Fruit fly (Drosophila melanogaster): ENCODE measurements around the gene Pgant5.

The Pgant5 gene

dm6 chr2L:5086905-5087522, 6.4 kb downstream of the Pgant5 start (continued):
- no peak for TF ChIP-seq insv (GFP tag; optimal IDR thresholded peaks at IDR 0.05)
- peak; percentile 13 for TF ChIP-seq CG15073 (GFP tag; optimal IDR thresholded peaks at IDR 0.05)
- peak; percentile 83 for TF ChIP-seq Meics (GFP tag; optimal IDR thresholded peaks at IDR 0.05)
- peak; percentile 86 for TF ChIP-seq ATbp (GFP tag; optimal IDR thresholded peaks at IDR 0.05)
- TF ChIP-seq CG11398 (GFP tag; optimal IDR thresholded peaks at IDR 0.05), result peak; percentile 43
- TF ChIP-seq TFAM (GFP tag; optimal IDR thresholded peaks at IDR 0.05), result no peak
- peak; percentile 61 for TF ChIP-seq CG4707 (GFP tag; optimal IDR thresholded peaks at IDR 0.05)
- TF ChIP-seq peb (GFP tag; IDR thresholded peaks at IDR 0.05), result no peak
- no peak; the same call in 2 of the 3 replicates for TF ChIP-seq Dbx (GFP tag; IDR thresholded peaks at IDR 0.05)
- peak; percentile 35 for TF ChIP-seq CG6654 (GFP tag; optimal IDR thresholded peaks at IDR 0.05)
- peak; percentile 39 for TF ChIP-seq Fer2 (tag; optimal IDR thresholded peaks at IDR 0.05)
- peak; percentile 58 for TF ChIP-seq CG8089 (GFP tag; optimal IDR thresholded peaks at IDR 0.05)
- TF ChIP-seq pros (GFP tag; optimal IDR thresholded peaks at IDR 0.05), result no peak
- peak; percentile 68 for TF ChIP-seq scrt (GFP tag; optimal IDR thresholded peaks at IDR 0.05)
- peak; percentile 79 for TF ChIP-seq NfI (GFP tag; optimal IDR thresholded peaks at IDR 0.05)
- no peak for TF ChIP-seq Hr39 (optimal IDR thresholded peaks at IDR 0.05)
- TF ChIP-seq CG31365 (tag; optimal IDR thresholded peaks at IDR 0.05), result peak; percentile 49
- peak; percentile 88 for TF ChIP-seq lab (GFP tag; optimal IDR thresholded peaks at IDR 0.05)
- no peak for TF ChIP-seq Neu2 (GFP tag; optimal IDR thresholded peaks at IDR 0.05; ENCODE audit: borderline replicate concordance)
- peak; percentile 68 for TF ChIP-seq CG14441 (GFP tag; IDR thresholded peaks at IDR 0.05)
- peak; percentile 42; the same call in 1 of the 2 replicates for TF ChIP-seq danr (GFP tag; IDR thresholded peaks at IDR 0.05)
- TF ChIP-seq al (GFP tag; IDR thresholded peaks at IDR 0.05), result no peak; the same call in 1 of the 2 replicates
- TF ChIP-seq CG6254 (GFP tag; optimal IDR thresholded peaks at IDR 0.05), result peak; percentile 76
- TF ChIP-seq CG15601 (tag; optimal IDR thresholded peaks at IDR 0.05), result peak; percentile 77
- peak; percentile 96 for TF ChIP-seq Ets65A (GFP tag)
- peak; percentile 14 for TF ChIP-seq CG14965 (GFP tag; optimal IDR thresholded peaks at IDR 0.05; ENCODE audit: borderline replicate concordance)
- peak; percentile 84 for TF ChIP-seq CG3281 (GFP tag; optimal IDR thresholded peaks at IDR 0.05)
- TF ChIP-seq inv (GFP tag; IDR thresholded peaks at IDR 0.05; ENCODE audit: partially characterized antibody), result no peak
- TF ChIP-seq fd96Cb (tag; optimal IDR thresholded peaks at IDR 0.05), result peak; percentile 81
- TF ChIP-seq aop (GFP tag; IDR thresholded peaks at IDR 0.05), result no peak
- TF ChIP-seq fru (optimal IDR thresholded peaks at IDR 0.05), result no peak
- TF ChIP-seq Spps (tag; optimal IDR thresholded peaks at IDR 0.05), result peak; percentile 2
- 0 out of 3 replicates have a peak, but pooled peaks have one; percentile 41 for TF ChIP-seq ase (GFP tag; IDR thresholded peaks at IDR 0.05)
- peak; percentile 56 for TF ChIP-seq CG4820 (GFP tag; optimal IDR thresholded peaks at IDR 0.05)
- TF ChIP-seq CG10147 (GFP tag; optimal IDR thresholded peaks at IDR 0.05), result peak; percentile 77
- TF ChIP-seq sd (tag; optimal IDR thresholded peaks at IDR 0.05), result peak; percentile 27
- no peak for TF ChIP-seq Scr (GFP tag; IDR thresholded peaks at IDR 0.05; ENCODE audit: partially characterized antibody)
- TF ChIP-seq MBD-R2 (GFP tag; IDR thresholded peaks at IDR 0.05), result no peak
- TF ChIP-seq CG9609 (GFP tag; optimal IDR thresholded peaks at IDR 0.05), result peak; percentile 57
- TF ChIP-seq CG8359 (GFP tag; optimal IDR thresholded peaks at IDR 0.05; ENCODE audit: borderline replicate concordance), result peak; percentile 72
- peak; percentile 54; the same call in 1 of the 2 replicates for TF ChIP-seq Rfx (GFP tag; IDR thresholded peaks at IDR 0.05)
- TF ChIP-seq disco-r (GFP tag; optimal IDR thresholded peaks at IDR 0.05), result peak; percentile 23
- peak; percentile 72 for TF ChIP-seq Hsf (GFP tag; optimal IDR thresholded peaks at IDR 0.05)
- peak; percentile 68 for TF ChIP-seq Mad (GFP tag; optimal IDR thresholded peaks at IDR 0.05)
- peak; percentile 53; the same call in 1 of the 2 replicates for TF ChIP-seq esg (GFP tag; conservative IDR thresholded peaks at IDR 0.05)
- TF ChIP-seq Sox100B (GFP tag; optimal IDR thresholded peaks at IDR 0.05), result peak; percentile 89
- TF ChIP-seq CG10366 (GFP tag; IDR thresholded peaks at IDR 0.05), result peak; percentile 36; the same call in 1 of the 2 replicates
- TF ChIP-seq CG10274 (GFP tag; optimal IDR thresholded peaks at IDR 0.05), result peak; percentile 96
- TF ChIP-seq odd (GFP tag; optimal IDR thresholded peaks at IDR 0.05), result peak; percentile 85
- TF ChIP-seq ind (GFP tag; optimal IDR thresholded peaks at IDR 0.05), result peak; percentile 68
